Worm (Caenorhabditis elegans): ENCODE data around the gene ceh-10.

ceh-10 gene

DNA sequence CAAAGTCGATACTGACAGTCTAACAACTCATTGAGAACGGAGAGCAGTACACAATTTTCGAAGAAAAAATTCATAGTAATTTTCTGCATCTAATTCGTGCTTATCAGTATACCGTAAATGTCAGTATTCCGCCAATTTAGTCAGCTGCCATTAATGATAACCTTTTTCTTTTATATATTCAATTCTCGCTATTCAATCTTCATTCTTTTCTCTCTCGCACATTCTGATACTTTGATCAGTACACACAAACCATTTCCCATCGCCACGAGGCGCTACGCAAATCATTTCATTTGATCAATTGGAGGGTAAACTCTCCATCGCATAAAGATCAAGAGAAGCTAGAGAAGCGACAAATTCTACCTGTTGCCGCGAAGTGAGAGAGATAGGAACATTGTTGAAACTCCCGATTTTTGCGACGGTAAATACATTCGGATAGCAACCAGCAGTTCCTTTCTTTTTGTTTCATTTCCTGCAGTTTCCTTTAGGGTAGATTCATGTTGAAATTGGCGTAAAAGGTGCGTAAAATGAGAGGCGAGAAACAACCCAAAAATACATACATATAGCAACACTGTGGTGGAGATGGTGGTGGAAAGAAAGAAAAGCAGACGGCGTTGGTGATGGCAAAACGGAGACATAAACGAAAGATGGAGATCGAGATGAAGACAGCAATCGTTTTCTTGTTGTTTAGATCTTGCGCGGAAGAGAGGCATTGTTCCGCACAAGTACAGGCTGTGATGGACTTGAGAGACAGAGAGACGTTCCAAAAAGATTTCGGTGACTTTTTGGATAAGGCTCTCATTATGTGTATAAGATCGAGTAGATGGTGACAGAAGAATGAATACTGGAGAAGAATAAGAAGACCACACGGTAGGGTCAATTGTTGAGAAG lies 39.6 kb downstream of the ceh-10 start (continued):
- TF ChIP-seq nhr-102 (tag; optimal IDR thresholded peaks at IDR 0.05) (peak; percentile 6), ceh-28 (tag; optimal IDR thresholded peaks at IDR 0.05) (no peak), nhr-237 (tag; optimal IDR thresholded peaks at IDR 0.05) (no peak), F44E2.7 (GFP tag; IDR thresholded peaks at IDR 0.05) (no peak), mdl-1 (tag; optimal IDR thresholded peaks at IDR 0.05) (peak; percentile 70 to 93), mxl-2 (GFP tag; conservative IDR thresholded peaks at IDR 0.05) (no peak), dmd-9 (GFP tag; IDR thresholded peaks at IDR 0.05) (no peak), mep-1 (tag; optimal IDR thresholded peaks at IDR 0.05) (peak; percentile 72), dmd-8 (GFP tag; IDR thresholded peaks at IDR 0.05) (no peak), arid-1 (GFP tag; conservative IDR thresholded peaks at IDR 0.05) (no peak), saeg-2 (GFP tag; IDR thresholded peaks at IDR 0.05) (no peak), nhr-28 (tag; optimal IDR thresholded peaks at IDR 0.05) (peak; percentile 96), hmg-1.1 (GFP tag; IDR thresholded peaks at IDR 0.05) (0 out of 2 replicates have a peak, but pooled peaks have one; percentile 7), ceh-82 (tag; optimal IDR thresholded peaks at IDR 0.05) (no peak), mdt-29 (GFP tag; IDR thresholded peaks at IDR 0.05) (no peak), sdz-12 (GFP tag; optimal IDR thresholded peaks at IDR 0.05) (no peak), lin-39 (tag; optimal IDR thresholded peaks at IDR 0.05) (no peak), cey-2 (tag; optimal IDR thresholded peaks at IDR 0.05; ENCODE audit: borderline replicate concordance, insufficient read depth) (peak; percentile 9), ceh-32 (tag; optimal IDR thresholded peaks at IDR 0.05; ENCODE audit: poor library complexity) (no peak), zfp-2 (tag; optimal IDR thresholded peaks at IDR 0.05) (no peak), zip-11 (GFP tag; IDR thresholded peaks at IDR 0.05) (no peak), dve-1 (tag; optimal IDR thresholded peaks at IDR 0.05; ENCODE audit: insufficient read depth) (peak; percentile 95), egl-43 (GFP tag; IDR thresholded peaks at IDR 0.05) (no peak), nhr-10 (tag; optimal IDR thresholded peaks at IDR 0.05) (peak; percentile 52), lin-38 (GFP tag; IDR thresholded peaks at IDR 0.05) (0 out of 2 replicates have a peak, but pooled peaks have one; percentile 18), nhr-76 (tag; optimal IDR thresholded peaks at IDR 0.05) (no peak)

DNA sequence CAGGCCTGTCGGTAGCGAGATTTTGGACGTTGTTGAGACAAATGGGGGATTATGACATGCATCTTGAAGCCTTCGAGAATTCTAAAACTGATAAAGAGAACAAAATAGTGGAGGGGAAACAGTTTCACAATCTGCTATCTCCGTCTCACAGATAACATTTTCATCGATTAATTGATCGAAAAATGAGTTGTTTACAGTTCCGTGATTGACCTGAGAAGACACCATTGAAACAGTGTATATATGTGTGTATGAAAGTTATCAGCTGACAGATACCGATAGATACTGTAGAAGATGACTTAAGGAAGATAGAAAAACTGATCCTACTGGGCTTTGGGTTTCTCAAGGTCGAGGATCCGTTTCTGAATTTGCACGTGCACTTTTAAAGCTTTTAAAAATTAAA lies 40.3 kb downstream of the ceh-10 start:
- TF ChIP-seq dmd-6 (GFP tag; IDR thresholded peaks at IDR 0.05) (peak; percentile 74), set-16 (GFP tag; IDR thresholded peaks at IDR 0.05) (no peak), ama-1 (optimal IDR thresholded peaks at IDR 0.05) (no peak), nhr-6 (tag; optimal IDR thresholded peaks at IDR 0.05) (peak; percentile 49), zip-2 (tag; optimal IDR thresholded peaks at IDR 0.05) (no peak), hlh-30 (tag; optimal IDR thresholded peaks at IDR 0.05; ENCODE audit: insufficient read depth) (peak; percentile 73), ceh-28 (tag; optimal IDR thresholded peaks at IDR 0.05) (no peak), vab-7 (GFP tag; IDR thresholded peaks at IDR 0.05) (no peak), T20F7.1 (GFP tag; optimal IDR thresholded peaks at IDR 0.05) (peak; percentile 61), daf-8 (GFP tag; IDR thresholded peaks at IDR 0.05) (no peak), nhr-10 (tag; optimal IDR thresholded peaks at IDR 0.05) (no peak), pha-4 (GFP tag; IDR thresholded peaks at IDR 0.05) (no peak), pha-4 (tag; optimal IDR thresholded peaks at IDR 0.05) (no peak), daf-12 (tag; optimal IDR thresholded peaks at IDR 0.05) (no peak), dve-1 (tag; optimal IDR thresholded peaks at IDR 0.05; ENCODE audit: insufficient read depth) (peak; percentile 88), daf-16 (GFP tag; optimal IDR thresholded peaks at IDR 0.05) (peak in 1 of 2 experiments; percentile 53), daf-16 (tag; optimal IDR thresholded peaks at IDR 0.05) (peak; percentile 96), daf-19 (GFP tag; conservative IDR thresholded peaks at IDR 0.05) (0 out of 2 replicates have a peak, but pooled peaks have one; percentile 42), ceh-44 (GFP tag; IDR thresholded peaks at IDR 0.05) (no peak), pqm-1 (tag; optimal IDR thresholded peaks at IDR 0.05) (peak; percentile 51), mdl-1 (tag; optimal IDR thresholded peaks at IDR 0.05) (peak in 1 of 2 experiments; percentile 30), hif-1 (tag; optimal IDR thresholded peaks at IDR 0.05) (no peak), F44E2.7 (GFP tag; IDR thresholded peaks at IDR 0.05) (no peak), ZK546.5 (tag; optimal IDR thresholded peaks at IDR 0.05) (no peak), arid-1 (GFP tag; conservative IDR thresholded peaks at IDR 0.05) (no peak), cey-2 (tag; optimal IDR thresholded peaks at IDR 0.05; ENCODE audit: borderline replicate concordance, insufficient read depth) (no peak), nhr-28 (tag; optimal IDR thresholded peaks at IDR 0.05) (peak; percentile 60), nhr-48 (tag; optimal IDR thresholded peaks at IDR 0.05) (no peak), lin-1 (GFP tag; IDR thresholded peaks at IDR 0.05) (0 out of 2 replicates have a peak, but pooled peaks have one; percentile 27), lsy-2 (tag; optimal IDR thresholded peaks at IDR 0.05) (peak in 1 of 2 experiments; percentile 1)
